Worm (Caenorhabditis elegans) whole organism, late embryonic: Measurements from ENCODE around the gene srh-281.

ENCODE experiments used
- C38D4.7 ChIP-seq: fragments of 200-800 bp; sonication (Bioruptor generic); optimal IDR thresholded peaks from 2 replicates; lab custom pipeline; 2018; ENCODE audit warnings: mild to moderate bottlenecking, missing genetic modification characterization, moderate library complexity, missing compliant biosample characterization
- K02D7.2 ChIP-seq: sonication (generic microtip); optimal IDR thresholded peaks from 2 replicates; lab custom pipeline; 2017; ENCODE audit warnings: mild to moderate bottlenecking, missing genetic modification characterization, missing compliant biosample characterization
- K09A11.1 ChIP-seq: sonication (generic microtip); optimal IDR thresholded peaks from 2 replicates; lab custom pipeline; 2017; ENCODE audit warnings: antibody characterized with exemption, mild to moderate bottlenecking, missing genetic modification characterization, missing compliant biosample characterization; ENCODE audit not compliant: insufficient read depth
- ahr-1 ChIP-seq: sonication (generic microtip); optimal IDR thresholded peaks from 2 replicates; lab custom pipeline; 2016; ENCODE audit warnings: missing genetic modification characterization, missing compliant biosample characterization
- ceh-18 ChIP-seq: sonication (generic microtip); optimal IDR thresholded peaks from 2 replicates; lab custom pipeline; 2016; ENCODE audit warnings: missing genetic modification characterization, missing compliant biosample characterization
- ceh-19 ChIP-seq: fragments of 200-800 bp; sonication (Bioruptor generic); optimal IDR thresholded peaks from 2 replicates; lab custom pipeline; 2018; ENCODE audit warnings: mild to moderate bottlenecking, missing genetic modification characterization, missing compliant biosample characterization
- ceh-30 ChIP-seq: fragments of 150-350 bp; optimal IDR thresholded peaks from 2 replicates; lab custom pipeline; 2014; ENCODE audit warnings: missing biosample characterization, missing genetic modification characterization
- ceh-48 ChIP-seq: sonication (generic microtip); optimal IDR thresholded peaks from 2 replicates; lab custom pipeline; 2016; ENCODE audit warnings: missing genetic modification characterization, inconsistent platforms, missing compliant biosample characterization
- ceh-6 ChIP-seq: fragments of 200-800 bp; sonication (Bioruptor generic); optimal IDR thresholded peaks from 2 replicates; lab custom pipeline; 2018; ENCODE audit warnings: mild to moderate bottlenecking, missing genetic modification characterization, missing compliant biosample characterization
- dve-1 ChIP-seq: sonication (generic microtip); optimal IDR thresholded peaks from 2 replicates; lab custom pipeline; 2017; ENCODE audit warnings: antibody characterized with exemption, mild to moderate bottlenecking, missing genetic modification characterization, missing compliant biosample characterization
- elt-2 ChIP-seq: sonication (generic microtip); optimal IDR thresholded peaks from 2 replicates; lab custom pipeline; 2016; ENCODE audit warnings: missing genetic modification reagents, missing genetic modification characterization, missing compliant biosample characterization
- elt-4 ChIP-seq: sonication (generic microtip); optimal IDR thresholded peaks from 2 replicates; lab custom pipeline; 2016; ENCODE audit warnings: missing genetic modification characterization, missing compliant biosample characterization
- eyg-1 ChIP-seq: sonication (generic microtip); optimal IDR thresholded peaks from 2 replicates; lab custom pipeline; 2016; ENCODE audit warnings: missing genotype, missing genetic modification characterization, missing compliant biosample characterization
- fax-1 ChIP-seq: sonication (generic microtip); optimal IDR thresholded peaks from 2 replicates; lab custom pipeline; 2016; ENCODE audit warnings: missing genotype, missing genetic modification characterization, missing compliant biosample characterization
- fkh-10 ChIP-seq: fragments of 150-350 bp; optimal IDR thresholded peaks from 2 replicates; lab custom pipeline; 2014; ENCODE audit warnings: missing biosample characterization, missing genetic modification reagents, missing genetic modification characterization
- gmeb-2 ChIP-seq: sonication (generic microtip); optimal IDR thresholded peaks from 2 replicates; lab custom pipeline; 2016; ENCODE audit warnings: missing genetic modification characterization, inconsistent platforms, missing compliant biosample characterization
- lin-11 ChIP-seq: fragments of 200-800 bp; sonication (Bioruptor generic); optimal IDR thresholded peaks from 2 replicates; lab custom pipeline; 2018; ENCODE audit warnings: mild to moderate bottlenecking, missing genetic modification characterization, missing compliant biosample characterization
- madf-2 ChIP-seq: sonication (generic microtip); optimal IDR thresholded peaks from 2 replicates; lab custom pipeline; 2017; ENCODE audit warnings: missing genetic modification characterization, missing compliant biosample characterization
- nfya-1 ChIP-seq: sonication (generic microtip); optimal IDR thresholded peaks from 2 replicates; lab custom pipeline; 2017; ENCODE audit warnings: missing genetic modification characterization, mild to moderate bottlenecking, missing compliant biosample characterization, antibody characterized with exemption, moderate library complexity
- nhr-11 ChIP-seq: fragments of 150-350 bp; optimal IDR thresholded peaks from 2 replicates; lab custom pipeline; 2014; ENCODE audit warnings: missing biosample characterization, missing genetic modification characterization
- nhr-232 ChIP-seq: sonication (generic microtip); optimal IDR thresholded peaks from 2 replicates; lab custom pipeline; 2016; ENCODE audit warnings: missing genetic modification characterization, missing compliant biosample characterization
- npax-4 ChIP-seq: sonication (generic microtip); optimal IDR thresholded peaks from 2 replicates; lab custom pipeline; 2016; ENCODE audit warnings: missing genetic modification characterization, missing compliant biosample characterization
- odd-2 ChIP-seq: sonication (generic microtip); optimal IDR thresholded peaks from 2 replicates; lab custom pipeline; 2017; ENCODE audit warnings: antibody characterized with exemption, mild to moderate bottlenecking, missing genetic modification characterization, missing compliant biosample characterization
- pag-3 ChIP-seq: sonication (generic microtip); optimal IDR thresholded peaks from 2 replicates; lab custom pipeline; 2016; ENCODE audit warnings: missing compliant biosample characterization, missing genetic modification characterization, borderline replicate concordance
- pha-2 ChIP-seq: sonication (generic microtip); optimal IDR thresholded peaks from 2 replicates; lab custom pipeline; 2017; ENCODE audit warnings: mild to moderate bottlenecking, missing genetic modification characterization, missing compliant biosample characterization
- pros-1 ChIP-seq: fragments of 150-350 bp; optimal IDR thresholded peaks from 2 replicates; lab custom pipeline; 2014; ENCODE audit warnings: missing biosample characterization, missing genetic modification reagents, missing genetic modification characterization
- ref-2 ChIP-seq: sonication (generic microtip); optimal IDR thresholded peaks from 2 replicates; lab custom pipeline; 2016; ENCODE audit warnings: missing genetic modification characterization, missing compliant biosample characterization
- sox-2 ChIP-seq: fragments of 200-800 bp; sonication (Bioruptor generic); IDR thresholded peaks from 2 replicates; pipeline ENCODE4 v1.3.6; 2022; ENCODE audit warnings: missing genetic modification reagents, missing genetic modification characterization, missing compliant biosample characterization
- syd-9 ChIP-seq: sonication (generic microtip); optimal IDR thresholded peaks from 2 replicates; lab custom pipeline; 2016; ENCODE audit warnings: mild to moderate bottlenecking, missing genetic modification characterization, moderate library complexity, missing compliant biosample characterization
- tbx-2 ChIP-seq: sonication (generic microtip); optimal IDR thresholded peaks from 2 replicates; lab custom pipeline; 2016; ENCODE audit warnings: missing genetic modification characterization, missing compliant biosample characterization
- tbx-7 ChIP-seq: sonication (generic microtip); optimal IDR thresholded peaks from 2 replicates; lab custom pipeline; 2016; ENCODE audit warnings: missing genotype, missing genetic modification characterization, missing compliant biosample characterization
- unc-55 ChIP-seq: sonication (generic microtip); optimal IDR thresholded peaks from 2 replicates; lab custom pipeline; 2017; ENCODE audit warnings: missing biosample characterization, missing genetic modification reagents, missing genetic modification characterization
- unc-86 ChIP-seq: sonication (generic microtip); optimal IDR thresholded peaks from 2 replicates; lab custom pipeline; 2016; ENCODE audit warnings: missing genetic modification characterization, missing compliant biosample characterization
- zip-5 ChIP-seq: sonication (generic microtip); optimal IDR thresholded peaks from 2 replicates; lab custom pipeline; 2016; ENCODE audit warnings: missing genetic modification characterization, missing compliant biosample characterization
- ztf-16 ChIP-seq: sonication (generic microtip); optimal IDR thresholded peaks from 2 replicates; lab custom pipeline; 2017; ENCODE audit warnings: missing genetic modification characterization, missing compliant biosample characterization

The srh-281 gene

ce11 chrV:16213323-16213722 is 22.7 kb downstream of the srh-281 start:
- no peak for TF ChIP-seq sox-2 (GFP tag; lab: Robert Waterston, UW)
- no peak for TF ChIP-seq ceh-19 (GFP tag; lab: Kevin White, UChicago)
- no peak for TF ChIP-seq C38D4.7 (GFP tag; lab: Kevin White, UChicago)
- no peak for TF ChIP-seq K09A11.1 (tag; lab: Kevin White, UChicago)
- TF ChIP-seq npax-4 (tag; lab: Kevin White, UChicago): no peak
- TF ChIP-seq pha-2: no peak
- TF ChIP-seq syd-9: no peak
- TF ChIP-seq tbx-7 (tag; lab: Kevin White, UChicago): no peak
- no peak for TF ChIP-seq ref-2 (tag; lab: Kevin White, UChicago)

- TF ChIP-seq fax-1 (tag; lab: Kevin White, UChicago) (no peak), tbx-2 (tag; lab: Kevin White, UChicago) (no peak), syd-9 (no peak), ahr-1 (tag; lab: Kevin White, UChicago) (no peak), elt-4 (tag; lab: Kevin White, UChicago) (no peak), eyg-1 (tag; lab: Kevin White, UChicago) (no peak), odd-2 (tag; lab: Kevin White, UChicago) (no peak), gmeb-2 (tag; lab: Kevin White, UChicago) (no peak), ceh-6 (GFP tag; lab: Kevin White, UChicago) (no peak), pros-1 (tag; lab: Kevin White, UChicago) (no peak), ceh-19 (GFP tag; lab: Kevin White, UChicago) (no peak), ceh-30 (no peak), sox-2 (GFP tag; lab: Robert Waterston, UW) (no peak), ceh-18 (no peak), ref-2 (tag; lab: Kevin White, UChicago) (no peak), fkh-10 (no peak), ceh-48 (no peak), dve-1 (tag; lab: Kevin White, UChicago) (no peak)
Observed at ce11 chrV:16214505-16214904, 23.9 kb downstream of the srh-281 start, which contains the start of gene F11A5.9. Gene F11A5.9 (plus strand): TSS chrV:16214890.

ce11 chrV:16218522-16218921 is 27.9 kb downstream of the srh-281 start, which contains the start of gene F11A5.15:
Gene F11A5.15 (minus strand): TSS chrV:16218622.
- TF ChIP-seq ceh-18: no peak
- TF ChIP-seq zip-5 (tag; lab: Kevin White, UChicago): no peak
- no peak for TF ChIP-seq pag-3 (tag; lab: Kevin White, UChicago)
- no peak for TF ChIP-seq unc-55
- no peak for TF ChIP-seq K02D7.2
- no peak for TF ChIP-seq npax-4 (tag; lab: Kevin White, UChicago)
- TF ChIP-seq ztf-16 (tag; lab: Kevin White, UChicago): no peak
- no peak for TF ChIP-seq nfya-1

ce11 chrV:16218972-16219757 is 28.6 kb downstream of the srh-281 start, which contains the start of gene glc-1:
Gene glc-1 (plus strand): TSS chrV:16219634.
- no peak for TF ChIP-seq nhr-11 (tag; lab: Kevin White, UChicago)
- TF ChIP-seq madf-2: no peak
- TF ChIP-seq unc-86 (tag; lab: Kevin White, UChicago): no peak
- TF ChIP-seq lin-11 (tag; lab: Kevin White, UChicago): no peak
- no peak for TF ChIP-seq ceh-48
- no peak for TF ChIP-seq nfya-1
- TF ChIP-seq gmeb-2 (tag; lab: Kevin White, UChicago): no peak
- TF ChIP-seq elt-2: no peak
- TF ChIP-seq C38D4.7 (GFP tag; lab: Kevin White, UChicago): no peak
- no peak for TF ChIP-seq nhr-232
